Fruit fly (Drosophila melanogaster) whole organism, prepupa: Measurements from ENCODE around the gene CG3909.

Experiments
- Blimp-1 ChIP-seq: fragments of 200-800 bp; sonication (Bioruptor generic); optimal IDR thresholded peaks from 3 replicates; lab custom pipeline; 2017; ENCODE audit warnings: missing biosample characterization, missing genetic modification characterization, mild to moderate bottlenecking, moderate library complexity, missing genetic modification reagents
- CG10669 ChIP-seq: fragments of 200-800 bp; sonication (Bioruptor generic); optimal IDR thresholded peaks from 3 replicates; lab custom pipeline; 2018; ENCODE audit warnings: missing biosample characterization, mild to moderate bottlenecking, missing genetic modification characterization, moderate library complexity
- CG11294 ChIP-seq: fragments of 200-800 bp; sonication (Bioruptor generic); IDR thresholded peaks from 2 replicates; pipeline ENCODE4 v1.3.6; 2022; ENCODE audit warnings: missing biosample characterization, missing genetic modification characterization
- CG11762 ChIP-seq: fragments of 200-800 bp; sonication (Bioruptor generic); optimal IDR thresholded peaks from 3 replicates; lab custom pipeline; 2016; ENCODE audit warnings: missing biosample characterization, missing genetic modification characterization; ENCODE audit not compliant: insufficient read depth
- CG15336 ChIP-seq: fragments of 200-800 bp; sonication (Bioruptor generic); IDR thresholded peaks from 2 replicates; pipeline ENCODE4 v1.3.6; 2022; ENCODE audit warnings: missing biosample characterization, missing genetic modification characterization
- CG1621 ChIP-seq: fragments of 200-800 bp; sonication (Bioruptor generic); optimal IDR thresholded peaks from 3 replicates; lab custom pipeline; 2018; ENCODE audit warnings: missing biosample characterization, mild to moderate bottlenecking, missing genetic modification characterization
- CG16779 ChIP-seq: fragments of 200-800 bp; sonication (Bioruptor generic); optimal IDR thresholded peaks from 3 replicates; lab custom pipeline; 2017; ENCODE audit warnings: missing biosample characterization, mild to moderate bottlenecking, missing genetic modification characterization
- CG31627 ChIP-seq: fragments of 200-800 bp; sonication (Bioruptor generic); optimal IDR thresholded peaks from 3 replicates; lab custom pipeline; 2016; ENCODE audit warnings: missing biosample characterization, missing genetic modification characterization
- CG32006 ChIP-seq: fragments of 200-800 bp; sonication (Bioruptor generic); optimal IDR thresholded peaks from 3 replicates; lab custom pipeline; 2017; ENCODE audit warnings: missing biosample characterization, mild to moderate bottlenecking, missing genetic modification characterization
- CG34406 ChIP-seq: fragments of 200-800 bp; sonication (Bioruptor generic); optimal IDR thresholded peaks from 3 replicates; lab custom pipeline; 2016; ENCODE audit warnings: missing biosample characterization, missing genetic modification characterization
- CG3919 ChIP-seq: fragments of 200-800 bp; sonication (Bioruptor generic); optimal IDR thresholded peaks from 3 replicates; lab custom pipeline; 2016; ENCODE audit warnings: missing biosample characterization, missing genetic modification characterization
- CG4318 ChIP-seq: fragments of 200-800 bp; sonication (Bioruptor generic); optimal IDR thresholded peaks from 3 replicates; lab custom pipeline; 2017; ENCODE audit warnings: missing biosample characterization, mild to moderate bottlenecking, missing genetic modification characterization
- CG6163 ChIP-seq: fragments of 200-800 bp; sonication (Bioruptor generic); IDR thresholded peaks from 3 replicates; pipeline ENCODE4 v1.3.6; 2022; ENCODE audit warnings: missing biosample characterization, missing genetic modification characterization
- CG6276 ChIP-seq: fragments of 200-800 bp; sonication (Bioruptor generic); optimal IDR thresholded peaks from 2 replicates; lab custom pipeline; 2017; ENCODE audit warnings: missing biosample characterization, mild to moderate bottlenecking, missing genetic modification characterization
- CG6792 ChIP-seq: fragments of 200-800 bp; sonication (Bioruptor generic); optimal IDR thresholded peaks from 3 replicates; lab custom pipeline; 2016; ENCODE audit warnings: missing biosample characterization, missing genetic modification characterization
- CG6808 ChIP-seq: fragments of 200-800 bp; sonication (Bioruptor generic); optimal IDR thresholded peaks from 3 replicates; lab custom pipeline; 2017; ENCODE audit warnings: missing biosample characterization, missing genetic modification characterization, mild to moderate bottlenecking, moderate library complexity, missing genetic modification reagents
- CG6854 ChIP-seq: fragments of 200-800 bp; sonication (Bioruptor generic); optimal IDR thresholded peaks from 2 replicates; lab custom pipeline; 2017; ENCODE audit warnings: missing biosample characterization, mild to moderate bottlenecking, missing genetic modification characterization
- CG7368 ChIP-seq: fragments of 200-800 bp; sonication (Bioruptor generic); optimal IDR thresholded peaks from 3 replicates; lab custom pipeline; 2016; ENCODE audit warnings: missing biosample characterization, missing genetic modification characterization
- CG8119 ChIP-seq: fragments of 200-800 bp; sonication (Bioruptor generic); IDR thresholded peaks from 3 replicates; pipeline ENCODE4 v1.3.6; 2022; ENCODE audit warnings: missing biosample characterization, missing genetic modification characterization
- CG8319 ChIP-seq: fragments of 200-800 bp; sonication (Bioruptor generic); optimal IDR thresholded peaks from 3 replicates; lab custom pipeline; 2016; ENCODE audit warnings: missing biosample characterization, missing genetic modification characterization
- CG8632 ChIP-seq: fragments of 200-800 bp; sonication (Bioruptor generic); optimal IDR thresholded peaks from 3 replicates; lab custom pipeline; 2016; ENCODE audit warnings: missing biosample characterization, missing genetic modification characterization
- CG9139 ChIP-seq: fragments of 200-800 bp; sonication (Bioruptor generic); optimal IDR thresholded peaks from 3 replicates; lab custom pipeline; 2017; ENCODE audit warnings: missing biosample characterization, mild to moderate bottlenecking, missing genetic modification characterization
- Eip75B ChIP-seq: fragments of 200-800 bp; sonication (Bioruptor generic); optimal IDR thresholded peaks from 3 replicates; lab custom pipeline; 2016; ENCODE audit warnings: missing biosample characterization, missing genetic modification characterization
- Eip78C ChIP-seq: fragments of 200-800 bp; sonication (Bioruptor generic); peaks from one replicate; lab custom pipeline; 2016; ENCODE audit warnings: missing biosample characterization, missing genetic modification characterization
- Eip93F ChIP-seq: fragments of 200-800 bp; sonication (Bioruptor generic); optimal IDR thresholded peaks from 2 replicates; lab custom pipeline; 2016; ENCODE audit warnings: missing biosample characterization, mild to moderate bottlenecking, missing genetic modification characterization
- Ets21C ChIP-seq: fragments of 200-800 bp; sonication (Bioruptor generic); optimal IDR thresholded peaks from 3 replicates; lab custom pipeline; 2016; ENCODE audit warnings: missing biosample characterization, missing genetic modification characterization
- Ets96B ChIP-seq: fragments of 200-800 bp; optimal IDR thresholded peaks from 2 replicates; lab custom pipeline; 2019; ENCODE audit warnings: missing biosample characterization, mild to moderate bottlenecking, missing genetic modification characterization, moderate library complexity
- Hr38 ChIP-seq: sonication (Bioruptor generic); optimal IDR thresholded peaks from 2 replicates; lab custom pipeline; 2016; ENCODE audit warnings: missing biosample characterization, missing genetic modification characterization
- Hr39 ChIP-seq: fragments of 200-800 bp; sonication (Bioruptor generic); optimal IDR thresholded peaks from 2 replicates; lab custom pipeline; 2016; ENCODE audit warnings: missing biosample characterization, missing genetic modification characterization
- Hr4 ChIP-seq: fragments of 200-800 bp; sonication (Bioruptor generic); optimal IDR thresholded peaks from 3 replicates; lab custom pipeline; 2016; ENCODE audit warnings: missing biosample characterization, missing genetic modification characterization
- Lpt ChIP-seq: fragments of 200-800 bp; sonication (Bioruptor generic); optimal IDR thresholded peaks from 3 replicates; lab custom pipeline; 2016; ENCODE audit warnings: missing biosample characterization, missing genetic modification characterization
- OdsH ChIP-seq: fragments of 200-800 bp; sonication (Bioruptor generic); optimal IDR thresholded peaks from 3 replicates; lab custom pipeline; 2016; ENCODE audit warnings: missing biosample characterization, missing genetic modification characterization
- Sox102F ChIP-seq: fragments of 200-800 bp; sonication (Bioruptor generic); optimal IDR thresholded peaks from 2 replicates; lab custom pipeline; 2016; ENCODE audit warnings: missing biosample characterization, mild to moderate bottlenecking, missing genetic modification characterization
- Sox15 ChIP-seq: fragments of 200-800 bp; sonication (Bioruptor generic); optimal IDR thresholded peaks from 3 replicates; lab custom pipeline; 2016; ENCODE audit warnings: missing biosample characterization, missing genetic modification characterization
- acj6 ChIP-seq: fragments of 200-800 bp; sonication (Bioruptor generic); optimal IDR thresholded peaks from 3 replicates; lab custom pipeline; 2016; ENCODE audit warnings: missing biosample characterization, missing genetic modification characterization
- cyc ChIP-seq: fragments of 200-800 bp; sonication (Bioruptor generic); optimal IDR thresholded peaks from 3 replicates; lab custom pipeline; 2016; ENCODE audit warnings: missing biosample characterization, missing genetic modification characterization
- dac ChIP-seq: fragments of 200-800 bp; sonication (Bioruptor generic); optimal IDR thresholded peaks from 2 replicates; lab custom pipeline; 2017; ENCODE audit warnings: missing biosample characterization, mild to moderate bottlenecking, missing genetic modification characterization
- dsx ChIP-seq: fragments of 200-800 bp; optimal IDR thresholded peaks from 3 replicates; lab custom pipeline; 2019; ENCODE audit warnings: missing biosample characterization, mild to moderate bottlenecking, missing genetic modification characterization, moderate library complexity; ENCODE audit not compliant: poor library complexity, severe bottlenecking
- eg ChIP-seq: fragments of 200-800 bp; sonication (Bioruptor generic); IDR thresholded peaks from 3 replicates; pipeline ENCODE4 v1.3.6; 2022; ENCODE audit warnings: missing biosample characterization, missing genetic modification characterization
- esn ChIP-seq: fragments of 200-800 bp; sonication (Bioruptor generic); optimal IDR thresholded peaks from 2 replicates; lab custom pipeline; 2016; ENCODE audit warnings: missing biosample characterization, mild to moderate bottlenecking, missing genetic modification characterization, moderate library complexity
- fd59A ChIP-seq: fragments of 200-800 bp; sonication (Bioruptor generic); optimal IDR thresholded peaks from 2 replicates; lab custom pipeline; 2017; ENCODE audit warnings: missing biosample characterization, mild to moderate bottlenecking, missing genetic modification characterization, missing genetic modification reagents
- fkh ChIP-seq: fragments of 200-800 bp; sonication (Bioruptor generic); optimal IDR thresholded peaks from 3 replicates; lab custom pipeline; 2017; ENCODE audit warnings: missing biosample characterization, mild to moderate bottlenecking, missing genetic modification characterization, moderate library complexity
- lz ChIP-seq: fragments of 200-800 bp; sonication (Bioruptor generic); optimal IDR thresholded peaks from 3 replicates; lab custom pipeline; 2016; ENCODE audit warnings: missing biosample characterization, missing genetic modification characterization
- net ChIP-seq: fragments of 200-800 bp; sonication (Bioruptor generic); optimal IDR thresholded peaks from 3 replicates; lab custom pipeline; 2016; ENCODE audit warnings: missing biosample characterization, missing genetic modification characterization
- salr ChIP-seq, 2 experiments: fragments of 200-800 bp; sonication (Bioruptor generic); optimal IDR thresholded peaks; 3 replicates each; lab custom pipeline; 2016 to 2018; ENCODE audit warnings: missing biosample characterization in 2 of 2, missing genetic modification characterization in 2 of 2, mild to moderate bottlenecking in 1 of 2
- spab ChIP-seq: fragments of 200-800 bp; sonication (Bioruptor generic); optimal IDR thresholded peaks from 2 replicates; lab custom pipeline; 2017; ENCODE audit warnings: missing biosample characterization, mild to moderate bottlenecking, missing genetic modification characterization, missing genetic modification reagents
- ss ChIP-seq, 2 experiments: fragments of 200-800 bp; sonication (Bioruptor generic); optimal IDR thresholded peaks; 2 replicates in 1 of 2; 3 replicates in 1 of 2; lab custom pipeline; 2017 to 2018; ENCODE audit warnings: mild to moderate bottlenecking in 2 of 2, missing biosample characterization in 2 of 2, missing genetic modification characterization in 2 of 2, moderate library complexity in 1 of 2
- svp ChIP-seq: fragments of 200-800 bp; sonication (Bioruptor generic); peaks from one replicate; lab custom pipeline; 2016; ENCODE audit warnings: missing biosample characterization, missing genetic modification characterization
- topi ChIP-seq: fragments of 200-800 bp; sonication (Bioruptor generic); optimal IDR thresholded peaks from 3 replicates; lab custom pipeline; 2016; ENCODE audit warnings: missing biosample characterization, missing genetic modification characterization
- vri ChIP-seq: fragments of 200-800 bp; sonication (Bioruptor generic); optimal IDR thresholded peaks from 3 replicates; lab custom pipeline; 2016; ENCODE audit warnings: missing biosample characterization, mild to moderate bottlenecking, missing genetic modification characterization

CG3909 gene

DNA sequence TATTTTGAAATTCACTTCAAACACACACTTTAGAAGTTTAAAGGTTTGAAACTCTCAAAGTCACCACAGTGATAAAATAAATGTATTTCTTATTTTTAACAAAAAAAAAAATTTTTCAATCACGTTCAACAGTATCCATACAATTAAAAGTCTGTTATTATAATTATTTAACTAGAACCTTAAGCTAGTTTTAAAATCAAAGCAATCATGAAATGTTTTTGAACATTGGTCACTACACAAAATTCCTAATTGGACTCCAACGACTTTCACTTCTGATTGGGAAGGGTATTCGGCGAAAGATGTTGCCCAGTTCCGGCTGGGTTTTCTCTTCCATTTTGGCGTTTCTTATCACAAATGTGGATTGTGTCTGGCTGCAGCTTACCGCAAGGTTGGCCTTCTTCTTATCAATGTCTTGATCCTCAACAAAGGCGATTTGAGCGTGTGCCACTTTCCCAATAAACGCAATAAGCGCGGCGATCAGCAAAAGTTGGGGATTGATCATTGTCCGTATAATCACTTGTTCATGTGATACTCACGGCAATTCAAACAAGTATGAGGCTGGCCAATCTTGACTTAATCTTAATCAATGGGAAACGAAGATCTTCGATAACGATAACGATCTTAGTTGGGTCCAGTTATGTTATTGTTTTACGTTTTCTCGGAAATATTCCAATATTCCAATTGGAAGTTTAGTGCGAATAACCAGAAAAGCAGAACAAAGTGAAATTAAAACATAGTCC, 5.1 kb downstream of the CG3909 start:
- TF ChIP-seq CG4318 (GFP tag; lab: Kevin White, UChicago) = no peak
- TF ChIP-seq CG10669 (GFP tag; lab: Kevin White, UChicago) = peak; percentile 57
- TF ChIP-seq topi = peak; percentile 77
- peak; percentile 64 for TF ChIP-seq Ets21C
- TF ChIP-seq Hr4 (GFP tag; lab: Kevin White, UChicago) = peak; percentile 77
- TF ChIP-seq CG6808 (GFP tag; lab: Kevin White, UChicago) = peak; percentile 39
- no peak for TF ChIP-seq eg (GFP tag; lab: Robert Waterston, UW)
- peak; percentile 75 for TF ChIP-seq CG34406
- TF ChIP-seq Sox102F (GFP tag; lab: Kevin White, UChicago) = peak; percentile 83
- TF ChIP-seq cyc (GFP tag; lab: Kevin White, UChicago) = peak; percentile 47
- peak; percentile 69; the same call in 2 of the 3 replicates for TF ChIP-seq CG8119 (GFP tag; lab: Robert Waterston, UW)
- no peak for TF ChIP-seq CG16779 (tag; lab: Kevin White, UChicago)
- TF ChIP-seq Eip93F = peak; percentile 51
- peak; percentile 57 for TF ChIP-seq Sox15 (GFP tag; lab: Kevin White, UChicago)
- peak; percentile 47 for TF ChIP-seq Blimp-1 (GFP tag; lab: Kevin White, UChicago)
- peak; percentile 59 for TF ChIP-seq CG8319
- no peak for TF ChIP-seq CG11294 (GFP tag; lab: Robert Waterston, UW)
- TF ChIP-seq CG15336 = no peak
- peak; percentile 57 for TF ChIP-seq CG31627
- TF ChIP-seq lz (GFP tag; lab: Kevin White, UChicago) = peak; percentile 75
- no peak for TF ChIP-seq CG6163
- TF ChIP-seq dac = peak; percentile 5
- peak; percentile 62 for TF ChIP-seq CG11762 (GFP tag; lab: Kevin White, UChicago)
- TF ChIP-seq CG1621 = no peak
- peak; percentile 87 for TF ChIP-seq CG32006 (GFP tag; lab: Kevin White, UChicago)
- peak; percentile 93 for TF ChIP-seq Eip78C
- peak; percentile 85 for TF ChIP-seq esn (GFP tag; lab: Kevin White, UChicago)
- TF ChIP-seq Lpt = peak; percentile 34
- TF ChIP-seq fd59A (GFP tag; lab: Kevin White, UChicago) = peak; percentile 28
- TF ChIP-seq Hr39 (GFP tag; lab: Kevin White, UChicago) = peak; percentile 65
- TF ChIP-seq CG6276 (GFP tag; lab: Kevin White, UChicago) = no peak
- TF ChIP-seq net = peak; percentile 65
- TF ChIP-seq fkh = no peak
- peak; percentile 17 for TF ChIP-seq CG6854
- TF ChIP-seq Ets96B (tag; lab: Kevin White, UChicago) = peak; percentile 41
- TF ChIP-seq CG3919 (GFP tag; lab: Kevin White, UChicago) = peak; percentile 64
- no peak for TF ChIP-seq CG9139 (GFP tag; lab: Kevin White, UChicago)
- no peak for TF ChIP-seq Hr38
- peak; percentile 95 for TF ChIP-seq svp (GFP tag; lab: Kevin White, UChicago)
- no peak for TF ChIP-seq spab (GFP tag; lab: Kevin White, UChicago)
- TF ChIP-seq vri = peak; percentile 63
- TF ChIP-seq dsx (GFP tag; lab: Kevin White, UChicago) = peak; percentile 16
- TF ChIP-seq ss (GFP tag; optimal IDR thresholded peaks at IDR 0.05; lab: Kevin White, UChicago) = peak in 1 of 2 experiments; percentile 63
- TF ChIP-seq salr (GFP tag; optimal IDR thresholded peaks at IDR 0.05; lab: Kevin White, UChicago) = peak in 1 of 2 experiments; percentile 60
- peak; percentile 69 for TF ChIP-seq acj6 (GFP tag; lab: Kevin White, UChicago)
- TF ChIP-seq CG6792 (GFP tag; lab: Kevin White, UChicago) = peak; percentile 71
- TF ChIP-seq CG7368 (GFP tag; lab: Kevin White, UChicago) = peak; percentile 29
- TF ChIP-seq CG8632 (GFP tag; lab: Kevin White, UChicago) = peak; percentile 62
- TF ChIP-seq Eip75B (GFP tag; lab: Kevin White, UChicago) = peak; percentile 59
- TF ChIP-seq OdsH (GFP tag; lab: Kevin White, UChicago) = peak; percentile 75
